Worm (Caenorhabditis elegans) whole organism, late embryonic: Measurements from ENCODE around the gene Y49E10.4.

Experiments
- K02D7.2 ChIP-seq: sonication (generic microtip); optimal IDR thresholded peaks from 2 replicates; lab custom pipeline; 2017; ENCODE audit warnings: mild to moderate bottlenecking, missing genetic modification characterization, missing compliant biosample characterization
- K09A11.1 ChIP-seq: sonication (generic microtip); optimal IDR thresholded peaks from 2 replicates; lab custom pipeline; 2017; ENCODE audit warnings: antibody characterized with exemption, mild to moderate bottlenecking, missing genetic modification characterization, missing compliant biosample characterization; ENCODE audit not compliant: insufficient read depth
- T23F11.4 ChIP-seq: fragments of 200-800 bp; sonication (Bioruptor generic); optimal IDR thresholded peaks from 2 replicates; lab custom pipeline; 2018; ENCODE audit warnings: mild to moderate bottlenecking, missing genetic modification characterization, missing compliant biosample characterization
- Y22D7AL.16 ChIP-seq: sonication (generic microtip); optimal IDR thresholded peaks from 2 replicates; lab custom pipeline; 2016; ENCODE audit warnings: missing genetic modification characterization, missing compliant biosample characterization
- ahr-1 ChIP-seq: sonication (generic microtip); optimal IDR thresholded peaks from 2 replicates; lab custom pipeline; 2016; ENCODE audit warnings: missing genetic modification characterization, missing compliant biosample characterization
- ama-1 ChIP-seq: fragments of 150-350 bp; optimal IDR thresholded peaks from 2 replicates; lab custom pipeline; 2014
- ceh-14 ChIP-seq: sonication (generic microtip); optimal IDR thresholded peaks from 2 replicates; lab custom pipeline; 2016; ENCODE audit warnings: missing genotype, missing genetic modification characterization, missing compliant biosample characterization
- ceh-18 ChIP-seq: sonication (generic microtip); optimal IDR thresholded peaks from 2 replicates; lab custom pipeline; 2016; ENCODE audit warnings: missing genetic modification characterization, missing compliant biosample characterization
- ceh-19 ChIP-seq: fragments of 200-800 bp; sonication (Bioruptor generic); optimal IDR thresholded peaks from 2 replicates; lab custom pipeline; 2018; ENCODE audit warnings: mild to moderate bottlenecking, missing genetic modification characterization, missing compliant biosample characterization
- ceh-30 ChIP-seq: fragments of 150-350 bp; optimal IDR thresholded peaks from 2 replicates; lab custom pipeline; 2014; ENCODE audit warnings: missing biosample characterization, missing genetic modification characterization
- ceh-48 ChIP-seq: sonication (generic microtip); optimal IDR thresholded peaks from 2 replicates; lab custom pipeline; 2016; ENCODE audit warnings: missing genetic modification characterization, inconsistent platforms, missing compliant biosample characterization
- ceh-6 ChIP-seq: fragments of 200-800 bp; sonication (Bioruptor generic); optimal IDR thresholded peaks from 2 replicates; lab custom pipeline; 2018; ENCODE audit warnings: mild to moderate bottlenecking, missing genetic modification characterization, missing compliant biosample characterization
- ceh-9 ChIP-seq: sonication (generic microtip); optimal IDR thresholded peaks from 2 replicates; lab custom pipeline; 2016; ENCODE audit warnings: mild to moderate bottlenecking, missing genetic modification characterization, inconsistent platforms, missing compliant biosample characterization
- dmd-4 ChIP-seq: sonication (generic microtip); optimal IDR thresholded peaks from 2 replicates; lab custom pipeline; 2016; ENCODE audit warnings: borderline replicate concordance, missing genetic modification characterization, missing compliant biosample characterization
- elt-2 ChIP-seq: sonication (generic microtip); optimal IDR thresholded peaks from 2 replicates; lab custom pipeline; 2016; ENCODE audit warnings: missing genetic modification reagents, missing genetic modification characterization, missing compliant biosample characterization
- elt-4 ChIP-seq: sonication (generic microtip); optimal IDR thresholded peaks from 2 replicates; lab custom pipeline; 2016; ENCODE audit warnings: missing genetic modification characterization, missing compliant biosample characterization
- ets-4 ChIP-seq: sonication (generic microtip); optimal IDR thresholded peaks from 2 replicates; lab custom pipeline; 2016; ENCODE audit warnings: missing genetic modification characterization, missing compliant biosample characterization
- eyg-1 ChIP-seq: sonication (generic microtip); optimal IDR thresholded peaks from 2 replicates; lab custom pipeline; 2016; ENCODE audit warnings: missing genotype, missing genetic modification characterization, missing compliant biosample characterization
- fax-1 ChIP-seq: sonication (generic microtip); optimal IDR thresholded peaks from 2 replicates; lab custom pipeline; 2016; ENCODE audit warnings: missing genotype, missing genetic modification characterization, missing compliant biosample characterization
- fkh-10 ChIP-seq: fragments of 150-350 bp; optimal IDR thresholded peaks from 2 replicates; lab custom pipeline; 2014; ENCODE audit warnings: missing biosample characterization, missing genetic modification reagents, missing genetic modification characterization
- gmeb-2 ChIP-seq: sonication (generic microtip); optimal IDR thresholded peaks from 2 replicates; lab custom pipeline; 2016; ENCODE audit warnings: missing genetic modification characterization, inconsistent platforms, missing compliant biosample characterization
- hlh-6 ChIP-seq: sonication (generic microtip); optimal IDR thresholded peaks from 2 replicates; lab custom pipeline; 2016; ENCODE audit warnings: missing genotype, missing genetic modification characterization, missing compliant biosample characterization
- lim-6 ChIP-seq: sonication (generic microtip); optimal IDR thresholded peaks from 2 replicates; lab custom pipeline; 2016; ENCODE audit warnings: missing genetic modification characterization, missing compliant biosample characterization
- mec-3 ChIP-seq: sonication (generic microtip); optimal IDR thresholded peaks from 2 replicates; lab custom pipeline; 2016; ENCODE audit warnings: borderline replicate concordance, missing genetic modification characterization, missing compliant biosample characterization
- nhr-11 ChIP-seq: fragments of 150-350 bp; optimal IDR thresholded peaks from 2 replicates; lab custom pipeline; 2014; ENCODE audit warnings: missing biosample characterization, missing genetic modification characterization
- nhr-232 ChIP-seq: sonication (generic microtip); optimal IDR thresholded peaks from 2 replicates; lab custom pipeline; 2016; ENCODE audit warnings: missing genetic modification characterization, missing compliant biosample characterization
- odd-2 ChIP-seq: sonication (generic microtip); optimal IDR thresholded peaks from 2 replicates; lab custom pipeline; 2017; ENCODE audit warnings: antibody characterized with exemption, mild to moderate bottlenecking, missing genetic modification characterization, missing compliant biosample characterization
- pag-3 ChIP-seq: sonication (generic microtip); optimal IDR thresholded peaks from 2 replicates; lab custom pipeline; 2016; ENCODE audit warnings: missing compliant biosample characterization, missing genetic modification characterization, borderline replicate concordance
- pax-1 ChIP-seq: fragments of 150-350 bp; optimal IDR thresholded peaks from 2 replicates; lab custom pipeline; 2014; ENCODE audit warnings: missing biosample characterization, missing genetic modification characterization
- pha-2 ChIP-seq: sonication (generic microtip); optimal IDR thresholded peaks from 2 replicates; lab custom pipeline; 2017; ENCODE audit warnings: mild to moderate bottlenecking, missing genetic modification characterization, missing compliant biosample characterization
- pha-4 ChIP-seq: fragments of 150-350 bp; optimal IDR thresholded peaks from 2 replicates; lab custom pipeline; 2018; ENCODE audit warnings: missing biosample characterization, missing genetic modification reagents, missing genetic modification characterization
- pqm-1 ChIP-seq: sonication (generic microtip); optimal IDR thresholded peaks from 2 replicates; lab custom pipeline; 2016; ENCODE audit warnings: missing genetic modification characterization, missing compliant biosample characterization
- rnt-1 ChIP-seq: sonication (generic microtip); optimal IDR thresholded peaks from 2 replicates; lab custom pipeline; 2016; ENCODE audit warnings: missing genetic modification characterization, missing compliant biosample characterization
- sox-2 ChIP-seq: fragments of 200-800 bp; sonication (Bioruptor generic); IDR thresholded peaks from 2 replicates; pipeline ENCODE4 v1.3.6; 2022; ENCODE audit warnings: missing genetic modification reagents, missing genetic modification characterization, missing compliant biosample characterization
- syd-9 ChIP-seq: sonication (generic microtip); optimal IDR thresholded peaks from 2 replicates; lab custom pipeline; 2016; ENCODE audit warnings: mild to moderate bottlenecking, missing genetic modification characterization, moderate library complexity, missing compliant biosample characterization
- tbx-2 ChIP-seq: sonication (generic microtip); optimal IDR thresholded peaks from 2 replicates; lab custom pipeline; 2016; ENCODE audit warnings: missing genetic modification characterization, missing compliant biosample characterization
- tbx-7 ChIP-seq: sonication (generic microtip); optimal IDR thresholded peaks from 2 replicates; lab custom pipeline; 2016; ENCODE audit warnings: missing genotype, missing genetic modification characterization, missing compliant biosample characterization
- unc-3 ChIP-seq, 2 experiments: fragments of 200-800 bp in 1 of 2; sonication (Bioruptor generic) in 1 of 2; sonication (generic microtip) in 1 of 2; conservative IDR thresholded peaks in 1 of 2; optimal IDR thresholded peaks in 1 of 2; 2 replicates each; pipeline versions ENCODE4 v1.3.6 to Lab custom; 2016 to 2022; ENCODE audit warnings: missing compliant biosample characterization in 2 of 2, missing genetic modification characterization in 2 of 2, missing genetic modification reagents in 1 of 2
- unc-42 ChIP-seq: sonication (generic microtip); optimal IDR thresholded peaks from 2 replicates; lab custom pipeline; 2016; ENCODE audit warnings: missing genotype, missing genetic modification characterization, missing compliant biosample characterization
- zip-5 ChIP-seq: sonication (generic microtip); optimal IDR thresholded peaks from 2 replicates; lab custom pipeline; 2016; ENCODE audit warnings: missing genetic modification characterization, missing compliant biosample characterization
- ztf-16 ChIP-seq: sonication (generic microtip); optimal IDR thresholded peaks from 2 replicates; lab custom pipeline; 2017; ENCODE audit warnings: missing genetic modification characterization, missing compliant biosample characterization

Gene Y49E10.4

ce11 chrIII:12367891-12368290 lies 15.7 kb downstream of the Y49E10.4 start:
- no peak for TF ChIP-seq sox-2 (GFP tag; lab: Robert Waterston, UW)
- TF ChIP-seq ama-1 (lab: Kevin White, UChicago): no peak
- no peak for TF ChIP-seq K02D7.2 (tag; lab: Kevin White, UChicago)
- TF ChIP-seq ceh-14 (tag; lab: Kevin White, UChicago): no peak
- no peak for TF ChIP-seq ets-4
- TF ChIP-seq mec-3: no peak
- no peak for TF ChIP-seq odd-2 (tag; lab: Kevin White, UChicago)
- TF ChIP-seq pha-4: no peak
- no peak for TF ChIP-seq fax-1 (tag; lab: Kevin White, UChicago)
- TF ChIP-seq rnt-1 (tag; lab: Kevin White, UChicago): no peak
- no peak for TF ChIP-seq Y22D7AL.16 (tag; lab: Kevin White, UChicago)
- TF ChIP-seq tbx-2 (tag; lab: Kevin White, UChicago): no peak
- TF ChIP-seq ceh-6: no peak
- TF ChIP-seq, all 69 proteins: peak for 0

ce11 chrIII:12366989-12367557 lies 16.5 kb downstream of the Y49E10.4 start, which contains the start of gene Y75B8A.33:
Gene Y75B8A.33 (minus strand): TSS chrIII:12367373.
- TF ChIP-seq T23F11.4 (GFP tag; lab: Kevin White, UChicago): no peak

- TF ChIP-seq ceh-9 (tag; lab: Kevin White, UChicago) (no peak), pax-1 (tag; lab: Kevin White, UChicago) (no peak), unc-3 (GFP tag; conservative IDR thresholded peaks at IDR 0.05; lab: Robert Waterston, UW) (no peak), unc-3 (tag; optimal IDR thresholded peaks at IDR 0.05; lab: Kevin White, UChicago) (no peak), ceh-18 (tag; lab: Kevin White, UChicago) (no peak), ceh-19 (no peak), mec-3 (no peak), eyg-1 (no peak)
Observed at ce11 chrIII:12359265-12359664, 24.3 kb downstream of the Y49E10.4 start, which contains the start of gene Y75B8A.34. Gene Y75B8A.34 (plus strand): TSS chrIII:12359565.

- no peak for TF ChIP-seq dmd-4
- TF ChIP-seq ceh-19: no peak
- TF ChIP-seq fkh-10 (GFP tag; lab: Kevin White, UChicago): no peak
- no peak for TF ChIP-seq syd-9 (tag; lab: Kevin White, UChicago)
- TF ChIP-seq gmeb-2 (tag; lab: Kevin White, UChicago): no peak
- TF ChIP-seq sox-2 (GFP tag; lab: Robert Waterston, UW): no peak
- TF ChIP-seq K09A11.1 (tag; lab: Kevin White, UChicago): no peak
- TF ChIP-seq elt-4: no peak
- no peak for TF ChIP-seq ceh-14 (tag; lab: Kevin White, UChicago)
- TF ChIP-seq ceh-30: no peak
- TF ChIP-seq lim-6: no peak
- TF ChIP-seq eyg-1: no peak
- no peak for TF ChIP-seq rnt-1 (tag; lab: Kevin White, UChicago)
- TF ChIP-seq nhr-11 (tag; lab: Kevin White, UChicago): no peak
- TF ChIP-seq elt-2 (tag; lab: Kevin White, UChicago): no peak
- no peak for TF ChIP-seq hlh-6
- no peak for TF ChIP-seq pqm-1 (tag; lab: Kevin White, UChicago)
- TF ChIP-seq nhr-232 (tag; lab: Kevin White, UChicago): no peak
- TF ChIP-seq unc-42: no peak
- no peak for TF ChIP-seq tbx-7 (tag; lab: Kevin White, UChicago)
Observed at ce11 chrIII:12358461-12358860, 25.1 kb downstream of the Y49E10.4 start, which contains the start of gene Y75B8A.32. Gene Y75B8A.32 (minus strand): TSS chrIII:12358561.

ce11 chrIII:12356588-12356987 lies 27.0 kb downstream of the Y49E10.4 start:
- TF ChIP-seq ahr-1: no peak
- no peak for TF ChIP-seq pha-2 (tag; lab: Kevin White, UChicago)
- TF ChIP-seq pag-3 (tag; lab: Kevin White, UChicago): no peak
- TF ChIP-seq ceh-6: no peak
- no peak for TF ChIP-seq zip-5 (tag; lab: Kevin White, UChicago)
- no peak for TF ChIP-seq ztf-16 (tag; lab: Kevin White, UChicago)
- no peak for TF ChIP-seq unc-42
- TF ChIP-seq ceh-48 (tag; lab: Kevin White, UChicago): no peak
